Worm (Caenorhabditis elegans) whole organism, midembryonic: Measurements from ENCODE around the gene dig-1.

Source experiments
- T22C8.4 ChIP-seq: fragments of 200-800 bp; sonication (Bioruptor generic); IDR thresholded peaks from 2 replicates; pipeline ENCODE4 v1.3.6; 2022; ENCODE audit warnings: missing genetic modification characterization, missing compliant biosample characterization
- cog-1 ChIP-seq: sonication (generic microtip); optimal IDR thresholded peaks from 2 replicates; lab custom pipeline; 2016; ENCODE audit warnings: missing genetic modification characterization, missing compliant biosample characterization
- flt-1 ChIP-seq: fragments of 200-800 bp; sonication (Bioruptor generic); IDR thresholded peaks from 2 replicates; pipeline ENCODE4 v1.3.6; 2022; ENCODE audit warnings: missing genetic modification characterization, missing compliant biosample characterization
- tab-1 ChIP-seq: fragments of 200-800 bp; sonication (Bioruptor generic); IDR thresholded peaks from 2 replicates; pipeline ENCODE4 v1.3.6; 2022; ENCODE audit warnings: missing genetic modification characterization, missing compliant biosample characterization
- ztf-23 ChIP-seq: fragments of 200-800 bp; sonication (Bioruptor generic); IDR thresholded peaks from 2 replicates; pipeline ENCODE4 v1.3.6; 2022; ENCODE audit warnings: missing genetic modification reagents, missing genetic modification characterization, missing compliant biosample characterization
- ztf-29 ChIP-seq: fragments of 200-800 bp; sonication (Bioruptor generic); IDR thresholded peaks from 2 replicates; pipeline ENCODE4 v1.3.6; 2022; ENCODE audit warnings: missing genetic modification reagents, missing genetic modification characterization, missing compliant biosample characterization

ce11 chrIII:6736971-6737370, 9.1 kb upstream of the dig-1 start, which contains the start of gene K07E12.2:
- TF ChIP-seq flt-1 (GFP tag; lab: Robert Waterston, UW) (no peak), tab-1 (GFP tag; lab: Robert Waterston, UW) (no peak), T22C8.4 (GFP tag; lab: Robert Waterston, UW) (no peak), ztf-23 (GFP tag; lab: Robert Waterston, UW) (no peak), ztf-29 (GFP tag; lab: Robert Waterston, UW) (no peak), cog-1 (tag; lab: Kevin White, UChicago) (no peak)
